Fruit fly (Drosophila melanogaster) whole organism, embryonic: Measurements from ENCODE around the gene CG3448.

Source experiments
- Ada2b ChIP-seq: fragments of 200-800 bp; sonication (Bioruptor generic); IDR thresholded peaks from 2 replicates; pipeline ENCODE4 v1.3.6; 2022; ENCODE audit warnings: missing biosample characterization, missing genetic modification characterization
- C15 ChIP-seq: fragments of 200-800 bp; sonication (Bioruptor generic); IDR thresholded peaks from 3 replicates; pipeline ENCODE4 v1.3.6; 2022; ENCODE audit warnings: missing biosample characterization, missing genetic modification characterization
- CG10147 ChIP-seq: fragments of 200-800 bp; sonication (Bioruptor generic); optimal IDR thresholded peaks from 2 replicates; lab custom pipeline; 2019; ENCODE audit warnings: missing biosample characterization, mild to moderate bottlenecking, missing genetic modification characterization, moderate library complexity
- CG10366 ChIP-seq: fragments of 200-800 bp; sonication (Bioruptor generic); IDR thresholded peaks from 2 replicates; pipeline ENCODE4 v1.3.6; 2022; ENCODE audit warnings: missing biosample characterization, missing genetic modification characterization
- CG10543 ChIP-seq: fragments of 200-800 bp; sonication (Bioruptor generic); optimal IDR thresholded peaks from 3 replicates; lab custom pipeline; 2017; ENCODE audit warnings: missing biosample characterization, mild to moderate bottlenecking, missing genetic modification characterization, moderate library complexity
- CG10654 ChIP-seq: fragments of 200-800 bp; sonication (Bioruptor generic); optimal IDR thresholded peaks from 2 replicates; lab custom pipeline; 2016; ENCODE audit warnings: missing biosample characterization, missing genetic modification characterization
- CG10959 ChIP-seq: fragments of 200-800 bp; sonication (Bioruptor generic); IDR thresholded peaks from 2 replicates; pipeline ENCODE4 v1.3.6; 2022; ENCODE audit warnings: missing biosample characterization, missing genetic modification characterization
- CG11560 ChIP-seq: fragments of 200-800 bp; sonication (Bioruptor generic); IDR thresholded peaks from 3 replicates; pipeline ENCODE4 v1.3.6; 2022; ENCODE audit warnings: missing biosample characterization, missing genetic modification characterization
- CG12104 ChIP-seq: fragments of 200-800 bp; sonication (Bioruptor generic); optimal IDR thresholded peaks from 3 replicates; lab custom pipeline; 2016; ENCODE audit warnings: missing biosample characterization, missing genetic modification characterization
- CG12299 ChIP-seq: fragments of 200-800 bp; sonication (Bioruptor generic); optimal IDR thresholded peaks from 2 replicates; lab custom pipeline; 2018; ENCODE audit warnings: missing biosample characterization, mild to moderate bottlenecking, missing genetic modification characterization
- CG1233 ChIP-seq: fragments of 200-800 bp; sonication (Bioruptor generic); optimal IDR thresholded peaks from 4 replicates; lab custom pipeline; 2018; ENCODE audit warnings: missing biosample characterization, mild to moderate bottlenecking, missing genetic modification characterization
- CG12744 ChIP-seq: fragments of 200-800 bp; sonication (Bioruptor generic); optimal IDR thresholded peaks from 2 replicates; lab custom pipeline; 2016; ENCODE audit warnings: missing biosample characterization, missing genetic modification characterization
- CG12942 ChIP-seq: fragments of 200-800 bp; sonication (Bioruptor generic); optimal IDR thresholded peaks from 3 replicates; lab custom pipeline; 2016; ENCODE audit warnings: missing biosample characterization, missing genetic modification characterization
- CG14014 ChIP-seq: fragments of 200-800 bp; sonication (Bioruptor generic); IDR thresholded peaks from 2 replicates; pipeline ENCODE4 v1.3.6; 2022; ENCODE audit warnings: missing biosample characterization, missing genetic modification characterization
- CG14667 ChIP-seq: fragments of 200-800 bp; sonication (Bioruptor generic); IDR thresholded peaks from 2 replicates; pipeline ENCODE4 v1.3.6; 2022; ENCODE audit warnings: missing biosample characterization, missing genetic modification characterization
- CG15479 ChIP-seq: fragments of 200-800 bp; sonication (Bioruptor generic); optimal IDR thresholded peaks from 3 replicates; lab custom pipeline; 2019; ENCODE audit warnings: missing biosample characterization, mild to moderate bottlenecking, missing genetic modification characterization, moderate library complexity
- CG15514 ChIP-seq: fragments of 200-800 bp; sonication (Bioruptor generic); optimal IDR thresholded peaks from 3 replicates; lab custom pipeline; 2017; ENCODE audit warnings: missing biosample characterization, missing genetic modification characterization, mild to moderate bottlenecking, moderate library complexity, missing genetic modification reagents
- CG18262 ChIP-seq: fragments of 200-800 bp; optimal IDR thresholded peaks from 3 replicates; lab custom pipeline; 2019; ENCODE audit warnings: missing biosample characterization, mild to moderate bottlenecking, missing genetic modification characterization, moderate library complexity
- CG32532 ChIP-seq: fragments of 200-800 bp; sonication (Bioruptor generic); IDR thresholded peaks from 2 replicates; pipeline ENCODE4 v1.3.6; 2022; ENCODE audit warnings: missing biosample characterization, missing genetic modification characterization
- CG33557 ChIP-seq: fragments of 200-800 bp; sonication (Bioruptor generic); optimal IDR thresholded peaks from 2 replicates; lab custom pipeline; 2019; ENCODE audit warnings: missing biosample characterization, mild to moderate bottlenecking, missing genetic modification characterization, moderate library complexity
- CG7987 ChIP-seq: fragments of 200-800 bp; sonication (Bioruptor generic); optimal IDR thresholded peaks from 2 replicates; lab custom pipeline; 2018; ENCODE audit warnings: missing biosample characterization, mild to moderate bottlenecking, missing genetic modification characterization, moderate library complexity
- D19A ChIP-seq: fragments of 200-800 bp; optimal IDR thresholded peaks from 3 replicates; lab custom pipeline; 2019; ENCODE audit warnings: missing biosample characterization, mild to moderate bottlenecking, missing genetic modification characterization, moderate library complexity
- D19B ChIP-seq: fragments of 200-800 bp; sonication (Bioruptor generic); optimal IDR thresholded peaks from 2 replicates; lab custom pipeline; 2017; ENCODE audit warnings: missing biosample characterization, mild to moderate bottlenecking, missing genetic modification characterization
- Dp ChIP-seq: fragments of 200-800 bp; sonication (Bioruptor generic); optimal IDR thresholded peaks from 2 replicates; lab custom pipeline; 2018; ENCODE audit warnings: missing biosample characterization, mild to moderate bottlenecking, missing genetic modification characterization, moderate library complexity
- ERR ChIP-seq: fragments of 200-800 bp; sonication (Bioruptor generic); optimal IDR thresholded peaks from 2 replicates; lab custom pipeline; 2016; ENCODE audit warnings: missing biosample characterization, missing genetic modification characterization
- Med ChIP-seq: fragments of 200-800 bp; sonication (Bioruptor generic); peaks from one replicate; lab custom pipeline; 2016; ENCODE audit warnings: missing biosample characterization, missing genetic modification characterization, mild to moderate bottlenecking, inconsistent platforms, moderate library complexity
- NC2α ChIP-seq: fragments of 200-800 bp; sonication (Bioruptor generic); optimal IDR thresholded peaks from 2 replicates; lab custom pipeline; 2016; ENCODE audit warnings: missing biosample characterization, missing genetic modification characterization
- Ptx1 ChIP-seq: fragments of 200-800 bp; sonication (Bioruptor generic); IDR thresholded peaks from 2 replicates; pipeline ENCODE4 v1.3.6; 2022; ENCODE audit warnings: missing biosample characterization, missing genetic modification characterization
- bbx ChIP-seq: fragments of 200-800 bp; sonication (Bioruptor generic); IDR thresholded peaks from 2 replicates; pipeline ENCODE4 v1.3.6; 2022; ENCODE audit warnings: missing biosample characterization, missing genetic modification characterization; ENCODE audit not compliant: partially characterized antibody
- bigmax ChIP-seq: fragments of 200-800 bp; sonication (Bioruptor generic); optimal IDR thresholded peaks from 2 replicates; lab custom pipeline; 2018; ENCODE audit warnings: missing biosample characterization, mild to moderate bottlenecking, missing genetic modification characterization
- chm ChIP-seq: fragments of 200-800 bp; sonication (Bioruptor generic); IDR thresholded peaks from 2 replicates; pipeline ENCODE4 v1.3.6; 2022; ENCODE audit warnings: missing biosample characterization, missing genetic modification characterization
- dan ChIP-seq: fragments of 200-800 bp; sonication (Bioruptor generic); IDR thresholded peaks from 2 replicates; pipeline ENCODE4 v1.3.6; 2022; ENCODE audit warnings: missing biosample characterization, missing genetic modification characterization
- dm ChIP-seq: fragments of 200-800 bp; sonication (Bioruptor generic); optimal IDR thresholded peaks from 3 replicates; lab custom pipeline; 2016; ENCODE audit warnings: missing biosample characterization, missing genetic modification characterization
- dmrt11E ChIP-seq: fragments of 200-800 bp; sonication (Bioruptor generic); optimal IDR thresholded peaks from 3 replicates; lab custom pipeline; 2018; ENCODE audit warnings: missing biosample characterization, mild to moderate bottlenecking, missing genetic modification characterization, moderate library complexity
- gro ChIP-seq: fragments of 200-800 bp; sonication (Bioruptor generic); optimal IDR thresholded peaks from 2 replicates; lab custom pipeline; 2016; ENCODE audit warnings: missing biosample characterization, missing genetic modification characterization
- gsb ChIP-seq: fragments of 200-800 bp; sonication (Bioruptor generic); IDR thresholded peaks from 2 replicates; pipeline ENCODE4 v1.3.6; 2022; ENCODE audit warnings: missing biosample characterization, missing genetic modification characterization
- ham ChIP-seq: fragments of 200-800 bp; sonication (Bioruptor generic); IDR thresholded peaks from 2 replicates; pipeline ENCODE4 v1.3.6; 2022; ENCODE audit warnings: missing biosample characterization, missing genetic modification characterization
- ind ChIP-seq: fragments of 200-800 bp; sonication (Bioruptor generic); optimal IDR thresholded peaks from 3 replicates; lab custom pipeline; 2016; ENCODE audit warnings: missing biosample characterization, missing genetic modification characterization
- jing ChIP-seq: fragments of 200-800 bp; sonication (Bioruptor generic); optimal IDR thresholded peaks from 2 replicates; lab custom pipeline; 2018; ENCODE audit warnings: missing biosample characterization, mild to moderate bottlenecking, missing genetic modification characterization
- lbe ChIP-seq: fragments of 200-800 bp; sonication (Bioruptor generic); optimal IDR thresholded peaks from 2 replicates; lab custom pipeline; 2016; ENCODE audit warnings: missing biosample characterization, mild to moderate bottlenecking, missing genetic modification characterization
- lmd ChIP-seq: fragments of 200-800 bp; sonication (Bioruptor generic); IDR thresholded peaks from 2 replicates; pipeline ENCODE4 v1.3.6; 2022; ENCODE audit warnings: missing biosample characterization, missing genetic modification characterization
- nom ChIP-seq: fragments of 200-800 bp; sonication (Bioruptor generic); optimal IDR thresholded peaks from 2 replicates; lab custom pipeline; 2017; ENCODE audit warnings: missing biosample characterization, missing genetic modification characterization, mild to moderate bottlenecking, moderate library complexity, missing genetic modification reagents
- peb ChIP-seq: fragments of 200-800 bp; sonication (Bioruptor generic); IDR thresholded peaks from 2 replicates; pipeline ENCODE4 v1.3.6; 2022; ENCODE audit warnings: missing biosample characterization, missing genetic modification characterization
- pfk ChIP-seq: fragments of 200-800 bp; sonication (Bioruptor generic); optimal IDR thresholded peaks from 2 replicates; lab custom pipeline; 2018; ENCODE audit warnings: missing biosample characterization, mild to moderate bottlenecking, missing genetic modification characterization, moderate library complexity
- sc ChIP-seq, 3 experiments: fragments of >200 bp in 2 of 3; fragments of 200-800 bp in 1 of 3; sonication (Bioruptor generic) in 1 of 3; optimal IDR thresholded peaks; 2 replicates in 2 of 3; 3 replicates in 1 of 3; lab custom pipeline; 2017; ENCODE audit warnings: mild to moderate bottlenecking in 1 of 3, missing biosample characterization in 1 of 3, missing genetic modification characterization in 1 of 3, missing genetic modification reagents in 1 of 3
- sd ChIP-seq: fragments of 200-800 bp; sonication (Bioruptor generic); optimal IDR thresholded peaks from 3 replicates; lab custom pipeline; 2018; ENCODE audit warnings: missing biosample characterization, mild to moderate bottlenecking, missing genetic modification characterization, moderate library complexity
- shn ChIP-seq: fragments of 200-800 bp; sonication (Bioruptor generic); optimal IDR thresholded peaks from 3 replicates; lab custom pipeline; 2016; ENCODE audit warnings: missing biosample characterization, missing genetic modification characterization
- slbo ChIP-seq: fragments of 200-800 bp; sonication (Bioruptor generic); IDR thresholded peaks from 2 replicates; pipeline ENCODE4 v1.3.6; 2022; ENCODE audit warnings: missing biosample characterization, missing genetic modification characterization
- tin ChIP-seq: fragments of 200-800 bp; sonication (Bioruptor generic); optimal IDR thresholded peaks from 3 replicates; lab custom pipeline; 2016; ENCODE audit warnings: missing biosample characterization, missing genetic modification characterization
- toy ChIP-seq: fragments of 200-800 bp; sonication (Bioruptor generic); IDR thresholded peaks from 2 replicates; pipeline ENCODE4 v1.3.6; 2022; ENCODE audit warnings: missing biosample characterization, missing genetic modification characterization
- unc-4 ChIP-seq: fragments of 200-800 bp; sonication (Bioruptor generic); IDR thresholded peaks from 2 replicates; pipeline ENCODE4 v1.3.6; 2022; ENCODE audit warnings: missing biosample characterization, missing genetic modification characterization; ENCODE audit not compliant: partially characterized antibody

Gene CG3448

dm6 chr3L:9447239-9447777 lies 4.1 kb downstream of the CG3448 start (continued):
- TF ChIP-seq CG12744 (GFP tag; lab: Kevin White, UChicago), result no peak
- no peak for TF ChIP-seq CG18262 (tag; lab: Kevin White, UChicago)
- TF ChIP-seq sd (tag; lab: Kevin White, UChicago), result peak; percentile 73
- no peak for TF ChIP-seq nom (GFP tag; lab: Kevin White, UChicago)
- TF ChIP-seq jing (GFP tag; lab: Kevin White, UChicago), result no peak
- TF ChIP-seq tin, result no peak
- no peak for TF ChIP-seq CG15514 (GFP tag; lab: Kevin White, UChicago)
- no peak for TF ChIP-seq CG12299
- no peak for TF ChIP-seq lmd (GFP tag; lab: Robert Waterston, UW)
- peak; percentile 45 for TF ChIP-seq gro (GFP tag; lab: Kevin White, UChicago)
- TF ChIP-seq CG14667 (GFP tag; lab: Robert Waterston, UW), result no peak
- TF ChIP-seq peb (GFP tag; lab: Robert Waterston, UW), result no peak
- TF ChIP-seq unc-4 (GFP tag; lab: Robert Waterston, UW), result no peak; the same call in 1 of the 2 replicates
- no peak for TF ChIP-seq dmrt11E
- TF ChIP-seq dan (GFP tag; lab: Robert Waterston, UW), result no peak
- TF ChIP-seq CG14014 (GFP tag; lab: Robert Waterston, UW), result no peak
- TF ChIP-seq Ada2b (GFP tag; lab: Robert Waterston, UW), result no peak
- TF ChIP-seq CG1233 (GFP tag; lab: Kevin White, UChicago), result no peak
- no peak for TF ChIP-seq toy (GFP tag; lab: Robert Waterston, UW)
- peak; percentile 12; the same call in 1 of the 2 replicates for TF ChIP-seq CG32532 (GFP tag; lab: Robert Waterston, UW)
- no peak for TF ChIP-seq C15
- no peak for TF ChIP-seq sc (optimal IDR thresholded peaks at IDR 0.05; lab: Kevin White, UChicago)
- TF ChIP-seq sc (GFP tag; optimal IDR thresholded peaks at IDR 0.05; lab: Kevin White, UChicago), result no peak
- TF ChIP-seq Med (GFP tag; lab: Kevin White, UChicago), result peak; percentile 82
- TF ChIP-seq gsb, result no peak
- TF ChIP-seq CG12942 (GFP tag; lab: Kevin White, UChicago), result no peak
- TF ChIP-seq D19A (tag; lab: Kevin White, UChicago), result no peak
- TF ChIP-seq Ptx1 (GFP tag; lab: Robert Waterston, UW), result no peak
- TF ChIP-seq CG11560 (tag; lab: Robert Waterston, UW), result no peak
- TF ChIP-seq CG10543, result peak; percentile 43
- TF ChIP-seq ham (GFP tag; lab: Robert Waterston, UW), result no peak
- no peak for TF ChIP-seq CG10654 (GFP tag; lab: Kevin White, UChicago)
- TF ChIP-seq pfk (GFP tag; lab: Kevin White, UChicago), result no peak
- no peak for TF ChIP-seq CG33557
- TF ChIP-seq CG10959, result peak; percentile 84
- no peak for TF ChIP-seq lbe (GFP tag; lab: Kevin White, UChicago)
- no peak for TF ChIP-seq bbx (GFP tag; lab: Robert Waterston, UW)
- no peak for TF ChIP-seq NC2α
- no peak for TF ChIP-seq CG10147 (GFP tag; lab: Kevin White, UChicago)
- no peak for TF ChIP-seq ERR (GFP tag; lab: Kevin White, UChicago)
- TF ChIP-seq slbo (GFP tag; lab: Robert Waterston, UW), result peak; percentile 38; the same call in 1 of the 2 replicates
- no peak for TF ChIP-seq shn (GFP tag; lab: Kevin White, UChicago)
- no peak for TF ChIP-seq bigmax (GFP tag; lab: Kevin White, UChicago)
- no peak for TF ChIP-seq ind
- no peak for TF ChIP-seq CG10366 (GFP tag; lab: Robert Waterston, UW)
- no peak for TF ChIP-seq CG15479 (GFP tag; lab: Kevin White, UChicago)
- TF ChIP-seq Dp (GFP tag; lab: Kevin White, UChicago), result no peak
- no peak for TF ChIP-seq CG7987 (GFP tag; lab: Kevin White, UChicago)
- TF ChIP-seq dm (GFP tag; lab: Kevin White, UChicago), result no peak
- TF ChIP-seq D19B, result no peak
- no peak for TF ChIP-seq chm (GFP tag; lab: Robert Waterston, UW)
- TF ChIP-seq CG12104, result no peak
